Worm (Caenorhabditis elegans): ENCODE data around the gene C25D7.5.
A peak's percentile ranks its signal among the peaks of the same experiment; 100 is the strongest.
"Not testable (repeated sequence)": the region's sequence is repeated elsewhere in the genome, so short reads cannot be mapped to it uniquely, and the experiment has no call there.

The C25D7.5 gene

DNA sequence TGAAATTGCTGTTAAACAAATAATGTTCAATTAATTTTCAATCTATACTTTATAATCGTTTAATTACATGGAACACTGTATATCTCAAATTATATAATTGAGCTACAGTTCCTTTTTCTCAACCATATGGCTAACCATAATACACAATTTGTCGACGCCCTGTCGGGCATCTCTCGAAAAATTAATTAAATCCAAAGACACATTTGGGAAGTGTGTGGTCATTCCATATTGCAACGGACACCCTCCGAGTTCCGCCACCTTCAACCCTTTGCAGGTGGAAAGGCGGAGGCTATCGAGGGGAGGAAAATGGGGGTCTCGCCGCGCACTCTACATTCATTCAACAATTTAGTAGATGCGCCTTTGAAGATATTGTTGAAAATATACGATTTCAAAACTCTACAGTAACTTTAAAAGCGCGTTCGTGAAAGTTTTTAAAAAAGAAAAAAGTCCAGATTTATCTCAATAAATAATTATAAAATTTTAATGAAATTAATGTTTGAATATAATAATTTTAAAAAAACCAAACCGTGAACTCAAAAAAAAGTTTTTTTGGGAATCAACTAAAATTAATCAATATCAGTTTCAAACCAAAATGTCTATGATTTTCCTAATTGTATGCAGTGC, 23.4 kb upstream of the C25D7.5 start, which contains the start of gene F14H8.8:
Gene F14H8.8 (plus strand): TSS at position 574 of the 624 bp plus-strand sequence.
- TF ChIP-seq egl-43 (GFP tag; IDR thresholded peaks at IDR 0.05) (0 out of 2 replicates have a peak, but pooled peaks have one; percentile 39), T26A8.4 (GFP tag; IDR thresholded peaks at IDR 0.05) (peak; percentile 63; the same call in 1 of the 2 replicates), ztf-11 (tag; optimal IDR thresholded peaks at IDR 0.05) (no peak), hlh-11 (tag; optimal IDR thresholded peaks at IDR 0.05) (no peak), snpc-4 (tag; optimal IDR thresholded peaks at IDR 0.05) (peak; percentile 77), php-3 (GFP tag; IDR thresholded peaks at IDR 0.05) (no peak), arid-1 (GFP tag; conservative IDR thresholded peaks at IDR 0.05) (peak; percentile 31; the same call in 1 of the 2 replicates), snpc-1.2 (GFP tag; IDR thresholded peaks at IDR 0.05) (peak; percentile 77), unc-130 (GFP tag; optimal IDR thresholded peaks at IDR 0.05) (peak; percentile 36), duxl-1 (tag; optimal IDR thresholded peaks at IDR 0.05; ENCODE audit: poor library complexity) (peak; percentile 9), Y48G9A.11 (GFP tag; IDR thresholded peaks at IDR 0.05) (peak; percentile 49; the same call in 1 of the 2 replicates), F49E8.2 (tag; optimal IDR thresholded peaks at IDR 0.05; ENCODE audit: borderline replicate concordance) (peak; percentile 80), nhr-6 (tag; optimal IDR thresholded peaks at IDR 0.05) (peak; percentile 41), Y75B8A.6 (GFP tag; IDR thresholded peaks at IDR 0.05) (no peak), lin-38 (GFP tag; IDR thresholded peaks at IDR 0.05) (peak; percentile 60)

DNA sequence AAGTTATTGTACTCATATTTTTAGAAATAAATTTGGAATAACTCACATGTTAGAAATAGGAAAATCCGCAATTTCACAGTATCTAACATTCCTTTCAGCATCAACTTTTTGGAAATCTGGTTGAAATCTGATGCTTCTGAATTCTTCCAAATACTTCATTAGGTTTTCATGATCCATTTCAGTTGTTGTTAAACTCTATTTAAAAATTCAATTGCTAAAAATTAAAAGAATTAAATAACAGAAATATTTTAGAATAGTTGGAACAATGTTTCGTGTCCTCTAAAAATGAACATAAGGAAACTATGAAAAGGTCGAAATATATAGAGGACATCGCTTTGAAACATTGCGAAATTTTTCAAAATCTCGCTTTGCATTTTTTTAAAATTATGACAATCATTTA, 21.1 kb upstream of the C25D7.5 start, which contains the start of gene cng-1:
Gene cng-1 (minus strand): TSS at position 101 of the 400 bp plus-strand sequence.
- not testable (repeated sequence) for TF ChIP-seq nhr-25 (tag; optimal IDR thresholded peaks at IDR 0.05; ENCODE audit: borderline replicate concordance, insufficient read depth); ces-1 (GFP tag; optimal IDR thresholded peaks at IDR 0.05); unc-62 (GFP tag; optimal IDR thresholded peaks at IDR 0.05 in 1 of 2); unc-62 (tag; optimal IDR thresholded peaks at IDR 0.05)

DNA sequence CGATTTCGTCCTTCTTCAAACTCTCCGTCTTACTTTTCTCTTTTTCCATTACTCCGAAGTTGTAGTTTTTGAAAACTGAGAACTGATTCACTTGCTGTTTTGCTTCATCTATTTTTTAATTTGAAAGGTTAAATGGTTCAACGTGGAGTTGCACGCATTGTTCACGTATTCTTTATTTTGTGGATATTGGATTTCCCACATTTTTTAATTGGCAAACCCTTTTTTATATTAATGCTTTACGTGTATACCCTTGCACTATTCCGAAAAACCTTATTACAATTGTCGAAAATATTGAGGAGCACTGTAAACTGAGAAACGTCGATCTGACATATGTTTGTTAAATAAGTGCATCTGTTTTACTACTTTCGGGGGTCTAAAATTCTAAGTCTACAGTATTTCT, 15.7 kb upstream of the C25D7.5 start, which contains the start of gene melo-3:
Gene melo-3 (minus strand): TSS at position 101 of the 400 bp plus-strand sequence.
- TF ChIP-seq ZK546.5 (tag; optimal IDR thresholded peaks at IDR 0.05); aly-2 (tag; optimal IDR thresholded peaks at IDR 0.05); unc-130 (GFP tag; optimal IDR thresholded peaks at IDR 0.05): not testable (repeated sequence)

DNA sequence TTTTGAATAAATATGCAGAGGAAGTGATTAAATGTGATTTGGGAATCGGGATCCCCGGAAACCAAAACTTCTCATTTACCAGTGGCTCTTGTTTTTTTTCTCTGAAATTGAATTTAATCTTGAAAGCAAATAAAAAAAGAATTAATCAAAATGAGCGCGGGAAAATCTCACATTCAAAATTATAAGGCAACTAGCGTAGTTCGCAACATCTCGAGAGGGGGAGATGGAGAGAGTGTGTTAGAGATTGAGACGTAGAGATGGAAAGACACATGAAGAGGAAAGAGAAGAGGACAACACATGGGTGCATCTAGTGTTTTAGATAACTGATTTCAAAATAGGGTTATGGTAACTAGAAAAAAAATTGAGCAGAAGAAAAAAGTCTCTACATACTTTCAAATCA, 4.3 kb upstream of the C25D7.5 start, which contains the start of gene sdc-3:
Gene sdc-3 (minus strand): TSS at position 101 of the 400 bp plus-strand sequence.
- TF ChIP-seq aha-1 (tag) (peak; percentile 73), F44E2.7 (GFP tag; IDR thresholded peaks at IDR 0.05) (no peak), mxl-3 (GFP tag; optimal IDR thresholded peaks at IDR 0.05) (peak; percentile 19), daf-16 (GFP tag; optimal IDR thresholded peaks at IDR 0.05) (no peak), daf-16 (tag; optimal IDR thresholded peaks at IDR 0.05) (peak; percentile 14), nhr-28 (tag; optimal IDR thresholded peaks at IDR 0.05) (peak; percentile 32)

DNA sequence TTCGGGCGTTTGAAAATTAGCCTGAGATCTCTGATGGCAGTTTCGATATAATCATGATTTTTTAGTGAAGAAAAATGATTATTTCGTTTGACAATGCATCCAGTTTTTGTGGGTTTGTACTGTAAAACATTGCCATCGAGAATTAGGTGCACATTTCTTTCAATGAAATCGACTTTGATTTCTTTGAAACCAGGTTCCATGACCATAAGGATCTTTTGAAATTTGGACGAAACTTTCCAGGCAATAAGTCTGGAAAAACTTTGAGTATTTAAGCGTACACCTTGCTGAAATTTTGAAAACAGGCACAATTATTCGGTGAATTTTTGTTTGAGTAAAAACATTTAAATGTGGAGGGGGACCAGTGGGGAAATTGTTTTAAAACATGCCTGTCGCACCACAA, 730 bp upstream of the C25D7.5 start:
- TF ChIP-seq ces-1 (GFP tag; optimal IDR thresholded peaks at IDR 0.05) (no peak), aha-1 (tag) (peak; percentile 91)

DNA sequence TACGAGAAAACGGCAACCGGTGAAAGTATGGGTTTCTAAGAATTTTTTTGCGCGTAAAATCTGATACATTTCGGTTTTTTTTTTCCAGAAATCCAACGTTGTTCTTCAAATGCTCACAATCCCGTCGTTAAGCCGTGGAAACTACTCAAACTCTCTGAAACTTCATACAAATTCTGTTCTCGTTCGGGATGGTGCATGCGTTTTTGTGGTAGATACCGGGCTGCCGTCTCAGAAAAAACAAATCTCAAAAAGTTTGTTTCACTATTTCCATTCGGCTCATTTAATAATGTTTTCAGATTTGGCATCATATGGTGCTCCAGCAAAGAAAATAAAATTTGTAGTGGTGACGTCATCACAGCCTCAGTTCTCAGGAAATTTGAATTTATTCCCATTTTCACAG, 2.3 kb downstream of the C25D7.5 start:
- TF ChIP-seq nhr-41 (GFP tag; IDR thresholded peaks at IDR 0.05) (no peak), aha-1 (tag) (peak; percentile 91)

DNA sequence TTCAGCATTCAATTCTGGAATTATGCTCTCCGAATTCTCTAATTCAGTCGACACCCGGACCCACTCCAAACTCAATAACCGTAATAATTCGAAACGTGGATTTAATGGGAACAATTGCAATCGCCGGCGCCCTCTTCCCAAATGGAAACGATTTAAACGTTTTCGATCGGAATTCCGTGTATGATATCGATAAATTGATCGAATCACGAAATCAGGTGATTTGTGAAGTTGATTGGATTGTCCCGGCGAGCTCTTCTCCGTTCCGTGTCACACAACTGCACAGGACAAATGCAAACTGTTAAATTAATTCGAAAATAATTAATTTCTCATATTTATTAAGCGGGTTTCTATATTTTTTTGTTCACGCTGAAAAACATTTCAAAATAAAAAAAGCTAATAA, 3.4 kb downstream of the C25D7.5 start, which contains the start of gene C25D7.16:
Gene C25D7.16 (plus strand): TSS at position 301 of the 400 bp plus-strand sequence.
- peak; percentile 49 for TF ChIP-seq aha-1 (tag)
- no peak for TF ChIP-seq gei-8 (GFP tag; optimal IDR thresholded peaks at IDR 0.05)
